Worm (Caenorhabditis elegans) whole organism, L1 larva: ENCODE results near the gene R03D7.15.

Experiments
- Y116A8C.19 ChIP-seq: sonication (generic microtip); optimal IDR thresholded peaks from 2 replicates; lab custom pipeline; 2016; ENCODE audit warnings: missing compliant biosample characterization, missing genetic modification characterization, borderline replicate concordance
- ama-1 ChIP-seq: fragments of 150-350 bp; optimal IDR thresholded peaks from 2 replicates; lab custom pipeline; 2014
- blmp-1 ChIP-seq: fragments of 150-350 bp; optimal IDR thresholded peaks from 2 replicates; lab custom pipeline; 2014; ENCODE audit warnings: missing biosample characterization, missing genetic modification characterization
- ceh-63 ChIP-seq: fragments of 200-800 bp; sonication (Bioruptor generic); optimal IDR thresholded peaks from 2 replicates; lab custom pipeline; 2018; ENCODE audit warnings: mild to moderate bottlenecking, missing genetic modification characterization, missing compliant biosample characterization
- ceh-90 ChIP-seq: sonication (generic microtip); optimal IDR thresholded peaks from 2 replicates; lab custom pipeline; 2016; ENCODE audit warnings: missing genetic modification characterization, missing compliant biosample characterization
- ces-1 ChIP-seq: fragments of 150-350 bp; optimal IDR thresholded peaks from 2 replicates; lab custom pipeline; 2014; ENCODE audit warnings: missing biosample characterization, missing genetic modification reagents, missing genetic modification characterization
- dpl-1 ChIP-seq, 3 experiments: fragments of 150-350 bp in 2 of 3; sonication (generic microtip) in 1 of 3; optimal IDR thresholded peaks; 2 replicates each; lab custom pipeline; 2014 to 2017; ENCODE audit warnings: missing biosample characterization in 3 of 3, missing genetic modification characterization in 3 of 3, missing genetic modification reagents in 3 of 3
- dsc-1 ChIP-seq: sonication (generic microtip); optimal IDR thresholded peaks from 2 replicates; lab custom pipeline; 2016; ENCODE audit warnings: mild to moderate bottlenecking, missing genetic modification characterization, missing compliant biosample characterization
- efl-1 ChIP-seq, 4 experiments: fragments of 150-350 bp; optimal IDR thresholded peaks in 3 of 4; peaks in 1 of 4; 1 replicate in 1 of 4; 2 replicates in 3 of 4; lab custom pipeline; 2014; ENCODE audit warnings: missing biosample characterization in 2 of 4, missing genetic modification characterization in 2 of 4, missing genetic modification reagents in 2 of 4
- elt-2 ChIP-seq: sonication (generic microtip); optimal IDR thresholded peaks from 2 replicates; lab custom pipeline; 2016; ENCODE audit warnings: missing genetic modification characterization, mild to moderate bottlenecking, inconsistent platforms, missing compliant biosample characterization, missing genetic modification reagents
- elt-3 ChIP-seq, 6 experiments: fragments of 150-350 bp in 1 of 6; sonication (generic microtip); optimal IDR thresholded peaks; 2 replicates each; lab custom pipeline; 2017 to 2018; ENCODE audit warnings: missing biosample characterization in 6 of 6, missing genetic modification characterization in 6 of 6, inconsistent platforms in 1 of 6
- ets-5 ChIP-seq: fragments of 200-800 bp; sonication (Bioruptor generic); IDR thresholded peaks from 2 replicates; pipeline ENCODE4 v1.3.6; 2022; ENCODE audit warnings: missing genetic modification characterization, missing compliant biosample characterization
- hlh-17 ChIP-seq: fragments of 200-800 bp; sonication (Bioruptor generic); optimal IDR thresholded peaks from 2 replicates; lab custom pipeline; 2018; ENCODE audit warnings: missing genetic modification characterization, mild to moderate bottlenecking, missing compliant biosample characterization, moderate library complexity, borderline replicate concordance
- isw-1 ChIP-seq: fragments of 200-800 bp; sonication (Bioruptor generic); IDR thresholded peaks from 2 replicates; pipeline ENCODE4 v1.3.6; 2022; ENCODE audit warnings: missing genetic modification characterization, missing compliant biosample characterization
- lin-13 ChIP-seq: fragments of 150-350 bp; optimal IDR thresholded peaks from 2 replicates; lab custom pipeline; 2014; ENCODE audit warnings: missing biosample characterization, missing genetic modification reagents, missing genetic modification characterization
- lin-14 ChIP-seq: fragments of 200-800 bp; sonication (Bioruptor generic); optimal IDR thresholded peaks from 2 replicates; lab custom pipeline; 2018; ENCODE audit warnings: mild to moderate bottlenecking, missing genetic modification characterization, moderate library complexity, missing compliant biosample characterization
- lin-15B ChIP-seq: fragments of 150-350 bp; sonication (generic microtip); optimal IDR thresholded peaks from 3 replicates; lab custom pipeline; 2014; ENCODE audit warnings: missing biosample characterization, missing genetic modification characterization
- lin-35 ChIP-seq, 2 experiments: fragments of 150-350 bp; optimal IDR thresholded peaks; 2 replicates each; lab custom pipeline; 2014; ENCODE audit warnings: missing biosample characterization in 2 of 2, missing genetic modification characterization in 2 of 2, missing genetic modification reagents in 2 of 2
- lin-39 ChIP-seq: fragments of 150-350 bp; optimal IDR thresholded peaks from 2 replicates; lab custom pipeline; 2014; ENCODE audit warnings: missing biosample characterization, missing genetic modification reagents, missing genetic modification characterization
- lsy-2 ChIP-seq, 2 experiments: fragments of 150-350 bp; optimal IDR thresholded peaks; 2 replicates each; lab custom pipeline; 2014; ENCODE audit warnings: missing biosample characterization in 2 of 2, missing genetic modification characterization in 2 of 2
- nhr-11 ChIP-seq: fragments of 150-350 bp; optimal IDR thresholded peaks from 2 replicates; lab custom pipeline; 2014; ENCODE audit warnings: missing biosample characterization, missing genetic modification characterization
- nhr-12 ChIP-seq: sonication (generic microtip); optimal IDR thresholded peaks from 2 replicates; lab custom pipeline; 2017; ENCODE audit warnings: missing biosample characterization, missing genetic modification characterization
- nhr-20 ChIP-seq: sonication (generic microtip); optimal IDR thresholded peaks from 2 replicates; lab custom pipeline; 2016; ENCODE audit warnings: mild to moderate bottlenecking, missing genetic modification characterization, missing compliant biosample characterization
- nhr-28 ChIP-seq: fragments of 150-350 bp; optimal IDR thresholded peaks from 2 replicates; lab custom pipeline; 2014; ENCODE audit warnings: missing biosample characterization, missing genetic modification characterization
- nhr-47 ChIP-seq: sonication (generic microtip); optimal IDR thresholded peaks from 2 replicates; lab custom pipeline; 2016; ENCODE audit warnings: mild to moderate bottlenecking, missing genetic modification characterization, moderate library complexity, missing compliant biosample characterization
- nhr-71 ChIP-seq: sonication (generic microtip); optimal IDR thresholded peaks from 2 replicates; lab custom pipeline; 2016; ENCODE audit warnings: mild to moderate bottlenecking, missing genetic modification characterization, moderate library complexity, missing compliant biosample characterization
- nhr-77 ChIP-seq: fragments of 150-350 bp; optimal IDR thresholded peaks from 2 replicates; lab custom pipeline; 2014; ENCODE audit warnings: missing biosample characterization, missing genetic modification characterization
- nhr-84 ChIP-seq: sonication (generic microtip); optimal IDR thresholded peaks from 2 replicates; lab custom pipeline; 2017; ENCODE audit warnings: missing biosample characterization, missing genetic modification characterization
- nhr-85 ChIP-seq: sonication (generic microtip); peaks from one replicate; lab custom pipeline; 2016; ENCODE audit warnings: missing genetic modification characterization, inconsistent platforms, missing compliant biosample characterization
- rnt-1 ChIP-seq: sonication (generic microtip); optimal IDR thresholded peaks from 2 replicates; lab custom pipeline; 2016; ENCODE audit warnings: mild to moderate bottlenecking, missing genetic modification characterization, moderate library complexity, missing compliant biosample characterization
- skn-1 ChIP-seq: fragments of 150-350 bp; optimal IDR thresholded peaks from 2 replicates; lab custom pipeline; 2014; ENCODE audit warnings: missing biosample characterization, missing genetic modification characterization
- snu-23 ChIP-seq: sonication (generic microtip); optimal IDR thresholded peaks from 2 replicates; lab custom pipeline; 2016; ENCODE audit warnings: missing genetic modification characterization, missing compliant biosample characterization
- sox-4 ChIP-seq: sonication (generic microtip); optimal IDR thresholded peaks from 2 replicates; lab custom pipeline; 2016; ENCODE audit warnings: missing genetic modification characterization, missing compliant biosample characterization
- sptf-1 ChIP-seq: fragments of 150-350 bp; optimal IDR thresholded peaks from 2 replicates; lab custom pipeline; 2014; ENCODE audit warnings: missing biosample characterization, missing genetic modification characterization
- swsn-7 ChIP-seq: sonication (generic microtip); optimal IDR thresholded peaks from 2 replicates; lab custom pipeline; 2016; ENCODE audit warnings: missing genetic modification characterization, missing compliant biosample characterization
- tbx-2 ChIP-seq: sonication (generic microtip); optimal IDR thresholded peaks from 2 replicates; lab custom pipeline; 2016; ENCODE audit warnings: missing genetic modification characterization, missing compliant biosample characterization
- tlp-1 ChIP-seq: fragments of 150-350 bp; optimal IDR thresholded peaks from 2 replicates; lab custom pipeline; 2014; ENCODE audit warnings: missing biosample characterization, missing genetic modification characterization
- unc-30 ChIP-seq: sonication (generic microtip); optimal IDR thresholded peaks from 2 replicates; lab custom pipeline; 2017; ENCODE audit warnings: missing biosample characterization, missing genetic modification characterization
- unc-86 ChIP-seq: sonication (generic microtip); optimal IDR thresholded peaks from 2 replicates; lab custom pipeline; 2016; ENCODE audit warnings: missing genetic modification characterization, missing compliant biosample characterization
- unc-98 ChIP-seq: fragments of 200-800 bp; sonication (Bioruptor generic); IDR thresholded peaks from 2 replicates; pipeline ENCODE4 v1.3.6; 2022; ENCODE audit warnings: missing genetic modification characterization, missing compliant biosample characterization
- vab-15 ChIP-seq: sonication (generic microtip); optimal IDR thresholded peaks from 2 replicates; lab custom pipeline; 2017; ENCODE audit warnings: missing genotype, mild to moderate bottlenecking, missing genetic modification characterization, missing compliant biosample characterization
- zag-1 ChIP-seq: fragments of 150-350 bp; optimal IDR thresholded peaks from 2 replicates; lab custom pipeline; 2014; ENCODE audit warnings: missing biosample characterization, missing genetic modification characterization
- zip-4 ChIP-seq: fragments of 200-800 bp; sonication (Bioruptor generic); optimal IDR thresholded peaks from 2 replicates; lab custom pipeline; 2018; ENCODE audit warnings: mild to moderate bottlenecking, missing genetic modification characterization, moderate library complexity, missing compliant biosample characterization
- ztf-11 ChIP-seq, 2 experiments: sonication (generic microtip); optimal IDR thresholded peaks; 2 replicates each; lab custom pipeline; 2016 to 2017; ENCODE audit warnings: missing genetic modification characterization in 2 of 2, missing biosample characterization in 1 of 2, missing compliant biosample characterization in 1 of 2
- ztf-4 ChIP-seq: fragments of 150-350 bp; optimal IDR thresholded peaks from 2 replicates; lab custom pipeline; 2014; ENCODE audit warnings: missing biosample characterization, missing genetic modification characterization

The R03D7.15 gene

ce11 chrII:10948236-10949025, 6.4 kb downstream of the R03D7.15 start:
- peak; percentile 54 to 82 for TF ChIP-seq efl-1 (optimal IDR thresholded peaks at IDR 0.05; lab: Kevin White, UChicago)
- TF ChIP-seq efl-1 (GFP tag; optimal IDR thresholded peaks at IDR 0.05 in 1 of 2; lab: Kevin White, UChicago) = peak; percentile 66 to 84
- TF ChIP-seq swsn-7 (tag; lab: Kevin White, UChicago) = no peak
- TF ChIP-seq unc-30 (tag; lab: Kevin White, UChicago) = no peak
- TF ChIP-seq blmp-1 (tag; lab: Kevin White, UChicago) = peak; percentile 14
- peak in 2 of 3 experiments; percentile 34 to 65 for TF ChIP-seq dpl-1 (GFP tag; optimal IDR thresholded peaks at IDR 0.05; lab: Kevin White, UChicago)
- no peak for TF ChIP-seq zip-4 (GFP tag; lab: Kevin White, UChicago)
- TF ChIP-seq ceh-90 = no peak
- no peak for TF ChIP-seq lin-15B (tag; lab: Kevin White, UChicago)
- TF ChIP-seq hlh-17 = no peak
- peak; percentile 15 to 64 for TF ChIP-seq lin-35 (GFP tag; optimal IDR thresholded peaks at IDR 0.05; lab: Kevin White, UChicago)
- peak; percentile 73 for TF ChIP-seq nhr-85 (tag; lab: Kevin White, UChicago)
- no peak for TF ChIP-seq tbx-2 (tag; lab: Kevin White, UChicago)
- no peak for TF ChIP-seq lin-13
- peak; percentile 27 for TF ChIP-seq lin-14
- TF ChIP-seq lin-39 (tag; lab: Kevin White, UChicago) = peak; percentile 49
- no peak for TF ChIP-seq Y116A8C.19 (tag; lab: Kevin White, UChicago)
- peak; percentile 20 for TF ChIP-seq nhr-71 (tag; lab: Kevin White, UChicago)
- TF ChIP-seq ces-1 = no peak

ce11 chrII:10949383-10949782, 7.4 kb downstream of the R03D7.15 start:
- TF ChIP-seq elt-2 (tag; lab: Kevin White, UChicago) = peak; percentile 20
- TF ChIP-seq ceh-63 (GFP tag; lab: Kevin White, UChicago) = no peak
- TF ChIP-seq lin-35 (GFP tag; optimal IDR thresholded peaks at IDR 0.05; lab: Kevin White, UChicago) = peak in 1 of 2 experiments; percentile 2

ce11 chrII:10950107-10950679, 8.2 kb downstream of the R03D7.15 start, which contains the start of gene gst-5:
TSS of gene gst-5 (plus strand) at chrII:10950352.
- no peak for TF ChIP-seq sox-4 (tag; lab: Kevin White, UChicago)
- TF ChIP-seq rnt-1 = peak; percentile 71
- no peak for TF ChIP-seq tlp-1
- TF ChIP-seq unc-98 = no peak
- peak; percentile 68 for TF ChIP-seq blmp-1 (tag; lab: Kevin White, UChicago)
- no peak for TF ChIP-seq vab-15 (tag; lab: Kevin White, UChicago)
- peak; percentile 40 for TF ChIP-seq nhr-11 (tag; lab: Kevin White, UChicago)
- peak; percentile 84 for TF ChIP-seq nhr-85 (tag; lab: Kevin White, UChicago)
- peak; percentile 51 to 59 for TF ChIP-seq efl-1 (optimal IDR thresholded peaks at IDR 0.05; lab: Kevin White, UChicago)
- TF ChIP-seq efl-1 (GFP tag; optimal IDR thresholded peaks at IDR 0.05 in 1 of 2; lab: Kevin White, UChicago) = peak; percentile 50 to 91
- no peak for TF ChIP-seq dsc-1
- peak; percentile 67 for TF ChIP-seq snu-23 (GFP tag; lab: Kevin White, UChicago)
- no peak for TF ChIP-seq unc-86 (tag; lab: Kevin White, UChicago)
- no peak for TF ChIP-seq ama-1 (lab: Kevin White, UChicago)
- TF ChIP-seq nhr-28 (tag; lab: Kevin White, UChicago) = peak; percentile 59
- TF ChIP-seq nhr-47 (tag; lab: Kevin White, UChicago) = peak; percentile 50
- TF ChIP-seq nhr-84 = no peak
- no peak for TF ChIP-seq elt-3 (tag; optimal IDR thresholded peaks at IDR 0.05; lab: Kevin White, UChicago)
- TF ChIP-seq skn-1 = peak; percentile 99
- no peak for TF ChIP-seq lin-13
- peak; percentile 91 for TF ChIP-seq lin-14
- peak; percentile 68 for TF ChIP-seq nhr-20 (tag; lab: Kevin White, UChicago)
- no peak for TF ChIP-seq ets-5 (GFP tag; lab: Robert Waterston, UW)
- TF ChIP-seq ztf-4 = no peak
- peak; percentile 16 for TF ChIP-seq elt-2 (tag; lab: Kevin White, UChicago)
- TF ChIP-seq unc-30 (tag; lab: Kevin White, UChicago) = no peak
- TF ChIP-seq isw-1 (GFP tag; lab: Robert Waterston, UW) = peak; percentile 27
- TF ChIP-seq sptf-1 (tag; lab: Kevin White, UChicago) = no peak
- TF ChIP-seq lsy-2 (tag; optimal IDR thresholded peaks at IDR 0.05; lab: Kevin White, UChicago) = peak; percentile 36 to 60
- TF ChIP-seq nhr-71 (tag; lab: Kevin White, UChicago) = peak; percentile 79
- peak; percentile 54 for TF ChIP-seq nhr-77 (tag; lab: Kevin White, UChicago)
- peak in 1 of 2 experiments; percentile 53 for TF ChIP-seq lin-35 (GFP tag; optimal IDR thresholded peaks at IDR 0.05; lab: Kevin White, UChicago)
- no peak for TF ChIP-seq ztf-11 (tag; optimal IDR thresholded peaks at IDR 0.05; lab: Kevin White, UChicago)
- no peak for TF ChIP-seq nhr-12 (tag; lab: Kevin White, UChicago)
- no peak for TF ChIP-seq zag-1 (tag; lab: Kevin White, UChicago)
